Worm (Caenorhabditis elegans) whole organism, L3 larva: Measurements from ENCODE around the gene R04D3.3.

Experiments
- R02D3.7 ChIP-seq: fragments of 150-350 bp; optimal IDR thresholded peaks from 2 replicates; lab custom pipeline; 2014; ENCODE audit warnings: missing biosample characterization, missing genetic modification characterization
- ZK546.5 ChIP-seq: sonication (generic microtip); optimal IDR thresholded peaks from 2 replicates; lab custom pipeline; 2017; ENCODE audit warnings: missing biosample characterization, missing genetic modification characterization
- aly-2 ChIP-seq: fragments of 150-350 bp; optimal IDR thresholded peaks from 2 replicates; lab custom pipeline; 2014; ENCODE audit warnings: missing biosample characterization, missing genetic modification characterization
- ama-1 ChIP-seq: fragments of 150-350 bp; optimal IDR thresholded peaks from 2 replicates; lab custom pipeline; 2018
- ceh-16 ChIP-seq: sonication (generic microtip); optimal IDR thresholded peaks from 2 replicates; lab custom pipeline; 2017; ENCODE audit warnings: missing biosample characterization, missing genetic modification characterization
- ceh-28 ChIP-seq: fragments of 150-350 bp; optimal IDR thresholded peaks from 2 replicates; lab custom pipeline; 2014; ENCODE audit warnings: missing biosample characterization, missing genetic modification reagents, missing genetic modification characterization
- ceh-82 ChIP-seq: fragments of 150-350 bp; optimal IDR thresholded peaks from 2 replicates; lab custom pipeline; 2014; ENCODE audit warnings: missing biosample characterization, missing genetic modification characterization
- ceh-9 ChIP-seq: sonication (generic microtip); optimal IDR thresholded peaks from 2 replicates; lab custom pipeline; 2018; ENCODE audit warnings: missing biosample characterization, missing genetic modification characterization
- daf-12 ChIP-seq: fragments of 150-350 bp; optimal IDR thresholded peaks from 2 replicates; lab custom pipeline; 2014; ENCODE audit warnings: missing biosample characterization, missing genetic modification reagents, missing genetic modification characterization
- egl-5 ChIP-seq: fragments of 150-350 bp; optimal IDR thresholded peaks from 2 replicates; lab custom pipeline; 2017; ENCODE audit warnings: missing biosample characterization, missing genetic modification reagents, missing genetic modification characterization, inconsistent platforms
- elt-2 ChIP-seq: sonication (generic microtip); optimal IDR thresholded peaks from 2 replicates; lab custom pipeline; 2016; ENCODE audit warnings: missing genetic modification reagents, mild to moderate bottlenecking, missing genetic modification characterization, missing compliant biosample characterization
- elt-3 ChIP-seq, 3 experiments: fragments of 150-350 bp in 1 of 3; sonication (generic microtip) in 2 of 3; optimal IDR thresholded peaks; 2 replicates in 2 of 3; 4 replicates in 1 of 3; lab custom pipeline; 2014 to 2017; ENCODE audit warnings: missing biosample characterization in 3 of 3, missing genetic modification characterization in 3 of 3
- eor-1 ChIP-seq, 2 experiments: fragments of 150-350 bp; optimal IDR thresholded peaks; 2 replicates each; lab custom pipeline; 2014 to 2018; ENCODE audit warnings: missing biosample characterization in 2 of 2, missing genetic modification characterization in 2 of 2
- fkh-10 ChIP-seq: sonication (generic microtip); optimal IDR thresholded peaks from 2 replicates; lab custom pipeline; 2017; ENCODE audit warnings: missing biosample characterization, missing genetic modification reagents, missing genetic modification characterization
- fkh-2 ChIP-seq: fragments of 150-350 bp; optimal IDR thresholded peaks from 2 replicates; lab custom pipeline; 2014; ENCODE audit warnings: missing biosample characterization, missing genetic modification reagents, missing genetic modification characterization
- fos-1 ChIP-seq: fragments of 150-350 bp; optimal IDR thresholded peaks from 2 replicates; lab custom pipeline; 2014; ENCODE audit warnings: missing biosample characterization, missing genetic modification characterization
- hmg-11 ChIP-seq: sonication (generic microtip); optimal IDR thresholded peaks from 2 replicates; lab custom pipeline; 2016; ENCODE audit warnings: missing genetic modification characterization, missing compliant biosample characterization
- jun-1 ChIP-seq: fragments of 150-350 bp; optimal IDR thresholded peaks from 2 replicates; lab custom pipeline; 2014; ENCODE audit warnings: missing biosample characterization, missing genetic modification reagents, missing genetic modification characterization
- lin-39 ChIP-seq: fragments of 150-350 bp; optimal IDR thresholded peaks from 2 replicates; lab custom pipeline; 2018; ENCODE audit warnings: missing biosample characterization, missing genetic modification reagents, missing genetic modification characterization
- lsy-12 ChIP-seq: sonication (generic microtip); optimal IDR thresholded peaks from 2 replicates; lab custom pipeline; 2016; ENCODE audit warnings: mild to moderate bottlenecking, missing genetic modification characterization, missing compliant biosample characterization
- mdl-1 ChIP-seq: fragments of 150-350 bp; optimal IDR thresholded peaks from 2 replicates; lab custom pipeline; 2014; ENCODE audit warnings: missing biosample characterization, missing genetic modification characterization
- mml-1 ChIP-seq: fragments of 150-350 bp; sonication (generic microtip); optimal IDR thresholded peaks from 3 replicates; lab custom pipeline; 2014; ENCODE audit warnings: missing biosample characterization, missing genetic modification characterization
- nfya-1 ChIP-seq: sonication (generic microtip); optimal IDR thresholded peaks from 2 replicates; lab custom pipeline; 2017; ENCODE audit warnings: missing genetic modification characterization, mild to moderate bottlenecking, missing compliant biosample characterization, antibody characterized with exemption, moderate library complexity; ENCODE audit not compliant: insufficient read depth
- nhr-11 ChIP-seq: fragments of 150-350 bp; optimal IDR thresholded peaks from 2 replicates; lab custom pipeline; 2014; ENCODE audit warnings: missing biosample characterization, missing genetic modification characterization
- nhr-12 ChIP-seq: fragments of 150-350 bp; optimal IDR thresholded peaks from 2 replicates; lab custom pipeline; 2014; ENCODE audit warnings: missing biosample characterization, missing genetic modification characterization
- nhr-23 ChIP-seq: fragments of 150-350 bp; optimal IDR thresholded peaks from 2 replicates; lab custom pipeline; 2014; ENCODE audit warnings: missing biosample characterization, missing genetic modification reagents, missing genetic modification characterization
- nhr-237 ChIP-seq: fragments of 150-350 bp; optimal IDR thresholded peaks from 2 replicates; lab custom pipeline; 2014; ENCODE audit warnings: missing biosample characterization, missing genetic modification characterization
- nhr-25 ChIP-seq: sonication (generic microtip); optimal IDR thresholded peaks from 2 replicates; lab custom pipeline; 2017; ENCODE audit warnings: missing biosample characterization, missing genetic modification characterization
- nhr-28 ChIP-seq: fragments of 150-350 bp; optimal IDR thresholded peaks from 2 replicates; lab custom pipeline; 2014; ENCODE audit warnings: missing biosample characterization, missing genetic modification characterization
- nhr-43 ChIP-seq: sonication (generic microtip); optimal IDR thresholded peaks from 2 replicates; lab custom pipeline; 2016; ENCODE audit warnings: mild to moderate bottlenecking, missing genetic modification characterization, missing compliant biosample characterization; ENCODE audit not compliant: poor library complexity, severe bottlenecking
- nhr-67 ChIP-seq: fragments of 150-350 bp; optimal IDR thresholded peaks from 2 replicates; lab custom pipeline; 2014; ENCODE audit warnings: missing biosample characterization, missing genetic modification characterization
- nhr-76 ChIP-seq: fragments of 150-350 bp; sonication (generic microtip); optimal IDR thresholded peaks from 5 replicates; lab custom pipeline; 2014; ENCODE audit warnings: missing biosample characterization, missing genetic modification characterization
- pha-4 ChIP-seq: fragments of 150-350 bp; optimal IDR thresholded peaks from 2 replicates; lab custom pipeline; 2014; ENCODE audit warnings: missing biosample characterization, missing genetic modification reagents, missing genetic modification characterization
- pqm-1 ChIP-seq: fragments of 150-350 bp; optimal IDR thresholded peaks from 2 replicates; lab custom pipeline; 2017; ENCODE audit warnings: missing biosample characterization, missing genetic modification characterization, inconsistent platforms
- sea-2 ChIP-seq: fragments of 150-350 bp; sonication (generic microtip); optimal IDR thresholded peaks from 4 replicates; lab custom pipeline; 2014; ENCODE audit warnings: missing biosample characterization, missing genetic modification reagents, missing genetic modification characterization
- skn-1 ChIP-seq: fragments of 150-350 bp; optimal IDR thresholded peaks from 2 replicates; lab custom pipeline; 2014; ENCODE audit warnings: missing biosample characterization, missing genetic modification characterization
- snpc-4 ChIP-seq: fragments of 150-350 bp; optimal IDR thresholded peaks from 2 replicates; lab custom pipeline; 2014; ENCODE audit warnings: missing biosample characterization, missing genetic modification characterization
- tbx-2 ChIP-seq: sonication (generic microtip); optimal IDR thresholded peaks from 2 replicates; lab custom pipeline; 2016; ENCODE audit warnings: mild to moderate bottlenecking, missing genetic modification characterization, missing compliant biosample characterization
- unc-39 ChIP-seq: sonication (generic microtip); optimal IDR thresholded peaks from 4 replicates; lab custom pipeline; 2017; ENCODE audit warnings: missing biosample characterization, missing genetic modification characterization
- unc-62 ChIP-seq: fragments of 150-350 bp; sonication (generic microtip); optimal IDR thresholded peaks from 4 replicates; lab custom pipeline; 2014; ENCODE audit warnings: missing biosample characterization, missing genetic modification reagents, missing genetic modification characterization
- zag-1 ChIP-seq: fragments of 150-350 bp; optimal IDR thresholded peaks from 2 replicates; lab custom pipeline; 2014; ENCODE audit warnings: missing biosample characterization, missing genetic modification characterization
- ztf-11 ChIP-seq: fragments of 150-350 bp; optimal IDR thresholded peaks from 2 replicates; lab custom pipeline; 2014; ENCODE audit warnings: missing biosample characterization, missing genetic modification characterization
- ztf-4 ChIP-seq: fragments of 150-350 bp; optimal IDR thresholded peaks from 2 replicates; lab custom pipeline; 2014; ENCODE audit warnings: missing biosample characterization, missing genetic modification characterization

R04D3.3 gene

ce11 chrX:13251354-13251843 is 39.0 kb downstream of the R04D3.3 start (continued):
- no peak for TF ChIP-seq skn-1 (tag; lab: Kevin White, UChicago)
- no peak for TF ChIP-seq nhr-28 (tag; lab: Kevin White, UChicago)
- peak; percentile 89 for TF ChIP-seq pha-4 (tag; lab: Kevin White, UChicago)
- TF ChIP-seq ZK546.5 (tag; lab: Kevin White, UChicago), result no peak
- TF ChIP-seq aly-2 (tag; lab: Kevin White, UChicago), result no peak
- no peak for TF ChIP-seq ztf-11 (tag; lab: Kevin White, UChicago)
- no peak for TF ChIP-seq nhr-76 (tag; lab: Kevin White, UChicago)

ce11 chrX:13250163-13250562 is 40.3 kb downstream of the R04D3.3 start:
- TF ChIP-seq ztf-11 (tag; lab: Kevin White, UChicago) (no peak), zag-1 (no peak), jun-1 (tag; lab: Kevin White, UChicago) (no peak), ceh-82 (tag; lab: Kevin White, UChicago) (no peak), snpc-4 (tag; lab: Kevin White, UChicago) (peak; percentile 5), elt-2 (peak; percentile 79), mml-1 (no peak), sea-2 (GFP tag; lab: Kevin White, UChicago) (no peak), skn-1 (tag; lab: Kevin White, UChicago) (no peak), nhr-12 (tag; lab: Kevin White, UChicago) (no peak), nhr-67 (tag; lab: Kevin White, UChicago) (no peak), nhr-28 (tag; lab: Kevin White, UChicago) (no peak), unc-62 (no peak), ceh-16 (tag; lab: Kevin White, UChicago) (no peak), unc-39 (no peak), elt-3 (tag; optimal IDR thresholded peaks at IDR 0.05; lab: Kevin White, UChicago) (no peak), nhr-237 (tag; lab: Kevin White, UChicago) (no peak), nhr-76 (tag; lab: Kevin White, UChicago) (no peak), ama-1 (no peak), nhr-25 (tag; lab: Kevin White, UChicago) (peak; percentile 82), ZK546.5 (tag; lab: Kevin White, UChicago) (no peak), ceh-9 (tag; lab: Kevin White, UChicago) (no peak), aly-2 (tag; lab: Kevin White, UChicago) (no peak), lin-39 (tag; lab: Kevin White, UChicago) (no peak), nhr-23 (tag; lab: Kevin White, UChicago) (peak; percentile 72), pqm-1 (tag; lab: Kevin White, UChicago) (peak; percentile 80), nhr-43 (tag; lab: Kevin White, UChicago) (peak; percentile 55), eor-1 (tag; optimal IDR thresholded peaks at IDR 0.05; lab: Kevin White, UChicago) (no peak), fos-1 (peak; percentile 36), mdl-1 (peak; percentile 56), nhr-11 (tag; lab: Kevin White, UChicago) (no peak), lsy-12 (tag; lab: Kevin White, UChicago) (no peak), egl-5 (tag; lab: Kevin White, UChicago) (no peak), daf-12 (tag; lab: Kevin White, UChicago) (no peak), ceh-28 (no peak), ztf-4 (tag; lab: Kevin White, UChicago) (no peak), fkh-2 (tag; lab: Kevin White, UChicago) (no peak), pha-4 (tag; lab: Kevin White, UChicago) (peak; percentile 92), hmg-11 (tag; lab: Kevin White, UChicago) (no peak), fkh-10 (GFP tag; lab: Kevin White, UChicago) (no peak), nfya-1 (tag; lab: Kevin White, UChicago) (peak; percentile 34), R02D3.7 (tag; lab: Kevin White, UChicago) (no peak), tbx-2 (tag; lab: Kevin White, UChicago) (no peak)
